Worm (Caenorhabditis elegans): Measurements from ENCODE around the gene W03F9.11.

The W03F9.11 gene

DNA sequence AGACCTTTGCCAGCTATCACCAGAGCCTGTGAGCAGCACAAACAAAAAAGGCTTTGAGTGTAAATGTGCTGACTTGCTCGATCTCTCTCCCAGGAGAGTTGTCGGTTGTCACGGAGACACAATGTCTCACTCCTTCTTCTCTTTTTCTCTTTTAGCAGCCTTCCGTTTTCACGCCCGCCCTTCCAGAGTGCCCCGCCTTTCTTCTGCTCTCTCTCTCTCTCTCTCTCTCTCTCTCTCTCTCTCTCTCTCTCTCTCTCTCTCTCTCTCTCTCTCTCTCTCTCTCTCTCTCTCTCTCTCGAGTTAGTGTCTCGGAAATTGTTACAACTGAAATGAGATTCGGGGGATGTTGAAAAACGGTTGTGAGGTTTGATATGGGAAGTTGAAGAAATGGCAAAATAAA is 32.3 kb upstream of the W03F9.11 start (continued):
- no peak; the same call in 1 of the 2 replicates for TF ChIP-seq zfh-2 (GFP tag; conservative IDR thresholded peaks at IDR 0.05)
- TF ChIP-seq hmg-1.2 (GFP tag; IDR thresholded peaks at IDR 0.05): 0 out of 2 replicates have a peak, but pooled peaks have one; percentile 11
- TF ChIP-seq mcd-1 (GFP tag; IDR thresholded peaks at IDR 0.05): peak; percentile 26; the same call in 1 of the 2 replicates
- TF ChIP-seq lag-1 (GFP tag; IDR thresholded peaks at IDR 0.05): no peak
- no peak for TF ChIP-seq rec-8 (tag; optimal IDR thresholded peaks at IDR 0.05)
- no peak for TF ChIP-seq madf-6 (GFP tag; IDR thresholded peaks at IDR 0.05)
- no peak for TF ChIP-seq snpc-4 (GFP tag; optimal IDR thresholded peaks at IDR 0.05)
- TF ChIP-seq snpc-4 (tag; optimal IDR thresholded peaks at IDR 0.05): no peak
- peak; percentile 54 for TF ChIP-seq egrh-3 (GFP tag; IDR thresholded peaks at IDR 0.05)
- TF ChIP-seq nfya-2 (GFP tag; IDR thresholded peaks at IDR 0.05): no peak
- TF ChIP-seq atf-7 (tag; optimal IDR thresholded peaks at IDR 0.05): no peak
- no peak for TF ChIP-seq mxl-1 (tag; optimal IDR thresholded peaks at IDR 0.05)
- no peak for TF ChIP-seq B0035.1 (tag; optimal IDR thresholded peaks at IDR 0.05)

ce11 chrV:172110-172509 is 31.0 kb upstream of the W03F9.11 start, which contains the start of gene cfap-36:
cfap-36 (minus strand) TSS chrV:172210.
- TF ChIP-seq Y95B8A.8 (GFP tag; IDR thresholded peaks at IDR 0.05) (no peak), efl-1 (GFP tag; optimal IDR thresholded peaks at IDR 0.05) (no peak), egl-44 (GFP tag; IDR thresholded peaks at IDR 0.05) (no peak), B0035.1 (tag; optimal IDR thresholded peaks at IDR 0.05) (no peak), gei-17 (GFP tag; optimal IDR thresholded peaks at IDR 0.05) (no peak), atf-7 (tag; optimal IDR thresholded peaks at IDR 0.05) (no peak), B0261.1 (tag; optimal IDR thresholded peaks at IDR 0.05) (no peak), attf-5 (GFP tag; optimal IDR thresholded peaks at IDR 0.05) (no peak), egrh-3 (GFP tag; IDR thresholded peaks at IDR 0.05) (no peak), let-607 (tag; optimal IDR thresholded peaks at IDR 0.05) (no peak), akir-1 (GFP tag; optimal IDR thresholded peaks at IDR 0.05) (no peak), nhr-120 (GFP tag; IDR thresholded peaks at IDR 0.05) (no peak), T07F8.4 (tag; optimal IDR thresholded peaks at IDR 0.05) (no peak), aptf-3 (GFP tag; IDR thresholded peaks at IDR 0.05) (no peak), xnd-1 (tag; optimal IDR thresholded peaks at IDR 0.05) (no peak), ceh-58 (GFP tag; IDR thresholded peaks at IDR 0.05) (no peak), Y53F4B.3 (GFP tag; IDR thresholded peaks at IDR 0.05) (no peak), lag-1 (GFP tag; IDR thresholded peaks at IDR 0.05) (no peak)

DNA sequence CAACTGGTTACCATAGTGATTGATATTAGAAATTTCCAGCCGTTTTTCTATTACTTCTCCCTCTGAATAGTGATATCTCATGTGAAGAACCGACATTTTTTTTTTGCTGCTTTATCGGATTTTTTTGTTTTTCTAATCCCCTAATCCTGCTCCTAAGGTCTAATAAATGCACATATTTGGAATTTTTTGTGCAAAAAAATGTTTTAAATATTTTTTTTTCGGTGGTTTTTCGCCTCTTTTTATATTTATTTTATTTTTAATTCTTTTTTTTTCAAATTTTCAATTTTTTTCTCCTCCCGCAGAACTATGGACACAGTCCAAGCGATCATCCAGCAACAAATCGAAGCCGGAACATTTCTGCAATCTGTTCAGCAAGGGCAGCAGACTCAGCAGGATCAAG is 25.5 kb upstream of the W03F9.11 start, which contains the start of gene Y108G3AL.2:
Y108G3AL.2 (plus strand) TSS at position 301 of the 400 bp plus-strand sequence.
- TF ChIP-seq repo-1 (tag; optimal IDR thresholded peaks at IDR 0.05): no peak

ce11 chrV:156044-156869 is 15.1 kb upstream of the W03F9.11 start, which contains the start of gene ttb-1:
ttb-1 (plus strand) TSS chrV:156819.
- TF ChIP-seq mcd-1 (GFP tag; IDR thresholded peaks at IDR 0.05): 0 out of 2 replicates have a peak, but pooled peaks have one; percentile 32
- TF ChIP-seq nhr-90 (tag; optimal IDR thresholded peaks at IDR 0.05): no peak
- TF ChIP-seq madf-6 (GFP tag; IDR thresholded peaks at IDR 0.05): peak; percentile 57; the same call in 1 of the 2 replicates
- TF ChIP-seq snpc-1.1 (tag; optimal IDR thresholded peaks at IDR 0.05; ENCODE audit: insufficient read depth): no peak
- peak; percentile 68 for TF ChIP-seq efl-1 (GFP tag; optimal IDR thresholded peaks at IDR 0.05)
- TF ChIP-seq chd-7 (tag; optimal IDR thresholded peaks at IDR 0.05): no peak
- TF ChIP-seq attf-5 (GFP tag; optimal IDR thresholded peaks at IDR 0.05): no peak
- TF ChIP-seq lsy-27 (tag; optimal IDR thresholded peaks at IDR 0.05; ENCODE audit: borderline replicate concordance, insufficient read depth): no peak
- no peak for TF ChIP-seq hsf-1 (GFP tag; IDR thresholded peaks at IDR 0.05)
- peak; percentile 91 for TF ChIP-seq attf-3 (GFP tag; conservative IDR thresholded peaks at IDR 0.05)
- no peak for TF ChIP-seq C06A6.2 (GFP tag; conservative IDR thresholded peaks at IDR 0.05)
- no peak for TF ChIP-seq F23B12.7 (tag; optimal IDR thresholded peaks at IDR 0.05; ENCODE audit: insufficient read depth)
- no peak for TF ChIP-seq ztf-18 (tag; optimal IDR thresholded peaks at IDR 0.05)
- peak; percentile 74 for TF ChIP-seq D2030.7 (GFP tag; IDR thresholded peaks at IDR 0.05)
- TF ChIP-seq nfya-2 (GFP tag; IDR thresholded peaks at IDR 0.05): no peak
- no peak for TF ChIP-seq F55B11.4 (tag; optimal IDR thresholded peaks at IDR 0.05; ENCODE audit: borderline replicate concordance, insufficient read depth)
- no peak for TF ChIP-seq ccch-3 (GFP tag; optimal IDR thresholded peaks at IDR 0.05)
- TF ChIP-seq cebp-2 (GFP tag; IDR thresholded peaks at IDR 0.05): no peak
